Worm (Caenorhabditis elegans) whole organism, midembryonic: ENCODE results near the gene fipr-16.
A peak's percentile ranks its signal among the peaks of the same experiment; 100 is the strongest.

Experiments
- T22C8.4 ChIP-seq: fragments of 200-800 bp; sonication (Bioruptor generic); IDR thresholded peaks from 2 replicates; pipeline ENCODE4 v1.3.6; 2022; ENCODE audit warnings: missing genetic modification characterization, missing compliant biosample characterization
- cog-1 ChIP-seq: sonication (generic microtip); optimal IDR thresholded peaks from 2 replicates; lab custom pipeline; 2016; ENCODE audit warnings: missing genetic modification characterization, missing compliant biosample characterization
- flt-1 ChIP-seq: fragments of 200-800 bp; sonication (Bioruptor generic); IDR thresholded peaks from 2 replicates; pipeline ENCODE4 v1.3.6; 2022; ENCODE audit warnings: missing genetic modification characterization, missing compliant biosample characterization
- klf-2 ChIP-seq: fragments of 200-800 bp; sonication (Bioruptor generic); conservative IDR thresholded peaks from 2 replicates; pipeline ENCODE4 v1.3.6; 2022; ENCODE audit warnings: missing genetic modification reagents, missing genetic modification characterization, missing compliant biosample characterization
- med-1 ChIP-seq: sonication (generic microtip); optimal IDR thresholded peaks from 2 replicates; lab custom pipeline; 2017; ENCODE audit warnings: missing genetic modification characterization, mild to moderate bottlenecking, missing compliant biosample characterization, antibody characterized with exemption, missing genetic modification reagents; ENCODE audit not compliant: insufficient read depth
- ref-1 ChIP-seq: fragments of 200-800 bp; sonication (Bioruptor generic); conservative IDR thresholded peaks from 2 replicates; pipeline ENCODE4 v1.3.6; 2022; ENCODE audit warnings: missing genetic modification reagents, missing genetic modification characterization, missing compliant biosample characterization
- tab-1 ChIP-seq: fragments of 200-800 bp; sonication (Bioruptor generic); IDR thresholded peaks from 2 replicates; pipeline ENCODE4 v1.3.6; 2022; ENCODE audit warnings: missing genetic modification characterization, missing compliant biosample characterization
- ztf-23 ChIP-seq: fragments of 200-800 bp; sonication (Bioruptor generic); IDR thresholded peaks from 2 replicates; pipeline ENCODE4 v1.3.6; 2022; ENCODE audit warnings: missing genetic modification reagents, missing genetic modification characterization, missing compliant biosample characterization
- ztf-29 ChIP-seq: fragments of 200-800 bp; sonication (Bioruptor generic); IDR thresholded peaks from 2 replicates; pipeline ENCODE4 v1.3.6; 2022; ENCODE audit warnings: missing genetic modification reagents, missing genetic modification characterization, missing compliant biosample characterization

Gene fipr-16

ce11 chrIII:8590882-8591281 lies at the start of gene fipr-16:
TSS of gene fipr-16 (minus strand) at chrIII:8590982.
- TF ChIP-seq cog-1 (tag; lab: Kevin White, UChicago): no peak
- no peak for TF ChIP-seq T22C8.4 (GFP tag; lab: Robert Waterston, UW)
- no peak for TF ChIP-seq ztf-23
- no peak for TF ChIP-seq flt-1 (GFP tag; lab: Robert Waterston, UW)
- TF ChIP-seq klf-2 (GFP tag; lab: Robert Waterston, UW): no peak

ce11 chrIII:8639188-8639795 lies 48.5 kb upstream of the fipr-16 start, which contains the start of gene fip-1:
TSS of gene fip-1 (plus strand) at chrIII:8639745.
- TF ChIP-seq ref-1 (no peak), tab-1 (GFP tag; lab: Robert Waterston, UW) (no peak), flt-1 (GFP tag; lab: Robert Waterston, UW) (no peak), ztf-29 (GFP tag; lab: Robert Waterston, UW) (no peak), klf-2 (GFP tag; lab: Robert Waterston, UW) (no peak), T22C8.4 (GFP tag; lab: Robert Waterston, UW) (no peak), med-1 (GFP tag; lab: Kevin White, UChicago) (no peak), cog-1 (tag; lab: Kevin White, UChicago) (no peak), ztf-23 (no peak)

ce11 chrIII:8636803-8637202 lies 46.0 kb upstream of the fipr-16 start:
- TF ChIP-seq cog-1 (tag; lab: Kevin White, UChicago) (no peak), klf-2 (GFP tag; lab: Robert Waterston, UW) (no peak), ref-1 (no peak), T22C8.4 (GFP tag; lab: Robert Waterston, UW) (no peak), ztf-29 (GFP tag; lab: Robert Waterston, UW) (no peak), tab-1 (GFP tag; lab: Robert Waterston, UW) (no peak), med-1 (GFP tag; lab: Kevin White, UChicago) (no peak)

ce11 chrIII:8630833-8631232 lies 40.1 kb upstream of the fipr-16 start, which contains the start of gene dnj-10:
TSS of gene dnj-10 (plus strand) at chrIII:8631165.
- TF ChIP-seq ref-1: no peak
- 0 out of 2 replicates have a peak, but pooled peaks have one; percentile 48 for TF ChIP-seq flt-1 (GFP tag; lab: Robert Waterston, UW)
- TF ChIP-seq cog-1 (tag; lab: Kevin White, UChicago): no peak

DNA sequence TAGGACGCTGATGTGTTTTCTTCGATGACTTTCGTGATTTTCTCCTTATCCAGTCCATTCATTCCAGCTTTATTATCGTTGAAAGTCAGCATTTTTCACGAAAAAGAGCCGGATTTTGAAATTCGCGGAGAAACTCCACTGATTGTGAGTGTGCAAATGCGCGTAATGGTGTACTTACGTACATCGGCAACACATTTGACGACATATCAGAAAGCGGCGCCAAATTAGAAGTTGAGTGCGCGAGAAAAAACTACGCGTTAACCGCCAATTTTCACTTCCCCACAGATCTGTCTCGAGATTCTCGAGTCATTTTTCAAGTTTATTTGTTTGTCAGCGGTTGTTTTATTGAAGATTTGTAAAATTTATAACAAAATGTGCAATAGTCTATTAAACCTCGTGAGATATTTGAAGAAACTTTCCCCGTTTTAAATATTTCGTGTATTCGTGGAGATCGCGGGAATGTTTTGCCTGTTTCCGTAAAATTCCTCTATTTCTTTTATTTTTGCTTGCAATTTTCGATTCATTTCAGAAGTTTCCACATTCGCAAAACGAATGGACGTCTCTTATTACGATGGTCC lies 37.7 kb upstream of the fipr-16 start, which contains the start of the genes polk-1 and gpr-1:
polk-1 (minus strand) TSS at position 186 of the 578 bp plus-strand sequence.
gpr-1 (plus strand) TSS at position 528 of the 578 bp plus-strand sequence.
- TF ChIP-seq tab-1 (GFP tag; lab: Robert Waterston, UW): no peak
- TF ChIP-seq ref-1: no peak
- no peak for TF ChIP-seq med-1 (GFP tag; lab: Kevin White, UChicago)
- no peak for TF ChIP-seq ztf-29 (GFP tag; lab: Robert Waterston, UW)
- no peak for TF ChIP-seq T22C8.4 (GFP tag; lab: Robert Waterston, UW)
- no peak for TF ChIP-seq flt-1 (GFP tag; lab: Robert Waterston, UW)
- TF ChIP-seq klf-2 (GFP tag; lab: Robert Waterston, UW): no peak
- no peak for TF ChIP-seq cog-1 (tag; lab: Kevin White, UChicago)
- TF ChIP-seq ztf-23: no peak

- TF ChIP-seq ztf-23 (no peak), med-1 (GFP tag; lab: Kevin White, UChicago) (no peak), tab-1 (GFP tag; lab: Robert Waterston, UW) (no peak), cog-1 (tag; lab: Kevin White, UChicago) (no peak), ref-1 (no peak), klf-2 (GFP tag; lab: Robert Waterston, UW) (no peak), ztf-29 (GFP tag; lab: Robert Waterston, UW) (no peak), T22C8.4 (GFP tag; lab: Robert Waterston, UW) (no peak), flt-1 (GFP tag; lab: Robert Waterston, UW) (no peak)
Observed at ce11 chrIII:8625125-8625524, 34.3 kb upstream of the fipr-16 start.

DNA sequence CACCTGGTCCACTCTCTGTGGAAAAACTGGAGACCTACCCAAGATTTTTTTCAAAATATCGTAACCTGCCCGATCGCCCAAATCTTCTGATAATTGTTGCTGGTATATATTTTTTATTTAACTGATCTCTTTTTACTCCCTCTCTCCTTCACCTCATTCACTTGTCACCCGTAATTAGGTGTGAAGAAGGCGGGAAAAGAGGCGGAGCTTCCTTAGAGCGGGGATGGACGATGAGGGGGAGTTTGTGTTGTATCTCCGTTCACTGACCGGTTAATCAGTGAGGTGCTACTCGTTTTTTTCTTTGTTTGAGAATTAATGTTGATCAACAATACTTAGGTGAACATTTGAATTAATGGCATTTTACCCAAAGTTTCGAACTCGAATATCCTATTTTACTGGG lies 31.7 kb upstream of the fipr-16 start, which contains the start of gene ceh-16:
ceh-16 (plus strand) TSS at position 301 of the 400 bp plus-strand sequence.
- TF ChIP-seq klf-2 (GFP tag; lab: Robert Waterston, UW) (no peak), med-1 (GFP tag; lab: Kevin White, UChicago) (no peak), ztf-23 (no peak), T22C8.4 (GFP tag; lab: Robert Waterston, UW) (no peak), ztf-29 (GFP tag; lab: Robert Waterston, UW) (no peak)

- TF ChIP-seq T22C8.4 (GFP tag; lab: Robert Waterston, UW): no peak
- TF ChIP-seq tab-1 (GFP tag; lab: Robert Waterston, UW): no peak
- TF ChIP-seq flt-1 (GFP tag; lab: Robert Waterston, UW): no peak
- TF ChIP-seq cog-1 (tag; lab: Kevin White, UChicago): no peak
- no peak for TF ChIP-seq ztf-23
- TF ChIP-seq ztf-29 (GFP tag; lab: Robert Waterston, UW): no peak
- no peak for TF ChIP-seq med-1 (GFP tag; lab: Kevin White, UChicago)
- TF ChIP-seq ref-1: no peak
- TF ChIP-seq klf-2 (GFP tag; lab: Robert Waterston, UW): no peak
Observed at ce11 chrIII:8621982-8622381, 31.2 kb upstream of the fipr-16 start.

DNA sequence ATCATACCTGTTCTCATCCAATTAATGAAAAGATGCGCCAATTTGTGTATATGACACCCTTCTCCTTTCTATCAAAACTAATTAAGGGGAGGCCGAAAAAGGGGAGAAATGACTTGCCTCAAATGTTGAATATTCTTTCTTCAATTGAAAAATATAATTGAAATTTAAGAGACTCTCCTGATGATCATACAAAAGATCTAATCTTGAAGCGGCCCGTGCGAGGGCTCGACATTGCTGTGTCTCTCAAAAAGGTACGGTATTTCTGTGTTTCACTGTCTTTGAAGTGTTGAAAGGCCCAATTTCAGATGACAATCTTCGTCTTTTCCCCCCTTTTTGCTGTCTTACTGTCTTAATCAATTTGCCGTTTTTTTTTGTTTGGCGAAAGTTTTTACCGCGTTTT lies 30.2 kb upstream of the fipr-16 start:
- TF ChIP-seq ref-1: no peak
- TF ChIP-seq T22C8.4 (GFP tag; lab: Robert Waterston, UW): no peak
- TF ChIP-seq flt-1 (GFP tag; lab: Robert Waterston, UW): no peak
- no peak for TF ChIP-seq klf-2 (GFP tag; lab: Robert Waterston, UW)
- TF ChIP-seq cog-1 (tag; lab: Kevin White, UChicago): no peak
- no peak for TF ChIP-seq ztf-23
- no peak for TF ChIP-seq med-1 (GFP tag; lab: Kevin White, UChicago)
- TF ChIP-seq ztf-29 (GFP tag; lab: Robert Waterston, UW): no peak
- no peak for TF ChIP-seq tab-1 (GFP tag; lab: Robert Waterston, UW)
